Fruit fly (Drosophila melanogaster) whole organism, adult: ENCODE data around the gene TwdlK.

Experiments
- CG11617 ChIP-seq: fragments of 200-800 bp; sonication (Bioruptor generic); optimal IDR thresholded peaks from 2 replicates; lab custom pipeline; 2017; ENCODE audit warnings: mild to moderate bottlenecking, missing biosample characterization, missing genetic modification reagents, missing genetic modification characterization
- CG12768 ChIP-seq: fragments of 200-800 bp; sonication (Bioruptor generic); optimal IDR thresholded peaks from 2 replicates; lab custom pipeline; 2017; ENCODE audit warnings: missing biosample characterization, missing genetic modification characterization, mild to moderate bottlenecking, moderate library complexity, missing genetic modification reagents
- CG14711 ChIP-seq: fragments of 200-800 bp; sonication (Bioruptor generic); optimal IDR thresholded peaks from 2 replicates; lab custom pipeline; 2018; ENCODE audit warnings: missing biosample characterization, mild to moderate bottlenecking, missing genetic modification characterization, moderate library complexity
- CG1620 ChIP-seq: fragments of 200-800 bp; sonication (Bioruptor generic); optimal IDR thresholded peaks from 2 replicates; lab custom pipeline; 2016; ENCODE audit warnings: missing biosample characterization, missing genetic modification characterization
- CG33017 ChIP-seq: fragments of 200-800 bp; sonication (Bioruptor generic); optimal IDR thresholded peaks from 2 replicates; lab custom pipeline; 2018; ENCODE audit warnings: missing biosample characterization, mild to moderate bottlenecking, missing genetic modification characterization, moderate library complexity
- CG5204 ChIP-seq: fragments of 200-800 bp; sonication (Bioruptor generic); optimal IDR thresholded peaks from 2 replicates; lab custom pipeline; 2016; ENCODE audit warnings: missing biosample characterization, missing genetic modification characterization
- CG7045 ChIP-seq: fragments of 200-800 bp; sonication (Bioruptor generic); optimal IDR thresholded peaks from 2 replicates; lab custom pipeline; 2017; ENCODE audit warnings: missing biosample characterization, mild to moderate bottlenecking, missing genetic modification characterization
- CG7101 ChIP-seq: fragments of 200-800 bp; sonication (Bioruptor generic); optimal IDR thresholded peaks from 2 replicates; lab custom pipeline; 2018; ENCODE audit warnings: missing biosample characterization, mild to moderate bottlenecking, missing genetic modification characterization, moderate library complexity
- Clk ChIP-seq: fragments of 200-800 bp; sonication (Bioruptor generic); optimal IDR thresholded peaks from 2 replicates; lab custom pipeline; 2017; ENCODE audit warnings: missing biosample characterization, missing genetic modification characterization
- Crg-1 ChIP-seq: fragments of 200-800 bp; sonication (Bioruptor generic); optimal IDR thresholded peaks from 2 replicates; lab custom pipeline; 2016; ENCODE audit warnings: missing biosample characterization, missing genetic modification characterization
- Hr96 ChIP-seq: fragments of 200-800 bp; sonication (Bioruptor generic); optimal IDR thresholded peaks from 2 replicates; lab custom pipeline; 2016; ENCODE audit warnings: missing biosample characterization, missing genetic modification characterization
- Mnt ChIP-seq: fragments of 200-800 bp; sonication (Bioruptor generic); optimal IDR thresholded peaks from 2 replicates; lab custom pipeline; 2016; ENCODE audit warnings: missing biosample characterization, mild to moderate bottlenecking, missing genetic modification characterization
- bab1 ChIP-seq: fragments of 200-800 bp; sonication (Bioruptor generic); optimal IDR thresholded peaks from 3 replicates; lab custom pipeline; 2019; ENCODE audit warnings: missing biosample characterization, mild to moderate bottlenecking, missing genetic modification characterization, moderate library complexity
- cic ChIP-seq: fragments of 200-800 bp; sonication (Bioruptor generic); optimal IDR thresholded peaks from 2 replicates; lab custom pipeline; 2017; ENCODE audit warnings: missing biosample characterization, mild to moderate bottlenecking, missing genetic modification characterization, moderate library complexity
- cnc ChIP-seq, 2 experiments: fragments of >200 bp; optimal IDR thresholded peaks; 2 replicates each; lab custom pipeline; 2017
- kay ChIP-seq: fragments of 200-800 bp; sonication (Bioruptor generic); peaks from one replicate; lab custom pipeline; 2016; ENCODE audit warnings: missing biosample characterization, missing genetic modification characterization, borderline replicate concordance
- ovo ChIP-seq: fragments of 200-800 bp; sonication (Bioruptor generic); optimal IDR thresholded peaks from 2 replicates; lab custom pipeline; 2016; ENCODE audit warnings: missing biosample characterization, missing genetic modification characterization
- pad ChIP-seq: fragments of 200-800 bp; sonication (Bioruptor generic); optimal IDR thresholded peaks from 3 replicates; lab custom pipeline; 2017; ENCODE audit warnings: missing biosample characterization, missing genetic modification characterization, mild to moderate bottlenecking, moderate library complexity, missing genetic modification reagents
- tj ChIP-seq: fragments of 200-800 bp; sonication (Bioruptor generic); optimal IDR thresholded peaks from 3 replicates; lab custom pipeline; 2017; ENCODE audit warnings: missing biosample characterization, mild to moderate bottlenecking, missing genetic modification characterization, moderate library complexity
- toe ChIP-seq: fragments of 200-800 bp; sonication (Bioruptor generic); optimal IDR thresholded peaks from 2 replicates; lab custom pipeline; 2016; ENCODE audit warnings: missing biosample characterization, missing genetic modification characterization

The TwdlK gene

dm6 chr3R:26628624-26629023, at the start of gene TwdlK:
TwdlK (minus strand) TSS chr3R:26628724.
- TF ChIP-seq Clk (no peak), bab1 (GFP tag; lab: Kevin White, UChicago) (no peak), CG7101 (tag; lab: Kevin White, UChicago) (no peak), Mnt (GFP tag; lab: Kevin White, UChicago) (no peak), pad (no peak), CG1620 (GFP tag; lab: Kevin White, UChicago) (no peak), kay (GFP tag; lab: Kevin White, UChicago) (no peak)

dm6 chr3R:26671525-26672132, 43.1 kb upstream of the TwdlK start:
- TF ChIP-seq toe (no peak), CG11617 (GFP tag; lab: Kevin White, UChicago) (no peak), CG14711 (no peak), ovo (GFP tag; lab: Kevin White, UChicago) (no peak), Clk (no peak), cnc (optimal IDR thresholded peaks at IDR 0.05; lab: Kevin White, UChicago) (no peak), CG5204 (GFP tag; lab: Kevin White, UChicago) (peak; percentile 16), CG33017 (no peak), cic (GFP tag; lab: Kevin White, UChicago) (no peak), CG7045 (GFP tag; lab: Kevin White, UChicago) (peak; percentile 34), Hr96 (GFP tag; lab: Kevin White, UChicago) (no peak), kay (GFP tag; lab: Kevin White, UChicago) (no peak), Mnt (GFP tag; lab: Kevin White, UChicago) (no peak), pad (no peak), CG1620 (GFP tag; lab: Kevin White, UChicago) (no peak), CG7101 (tag; lab: Kevin White, UChicago) (no peak), CG12768 (GFP tag; lab: Kevin White, UChicago) (peak; percentile 0), bab1 (GFP tag; lab: Kevin White, UChicago) (no peak), Crg-1 (no peak)

- no peak for TF ChIP-seq CG11617 (GFP tag; lab: Kevin White, UChicago)
- TF ChIP-seq CG33017, result no peak
- no peak for TF ChIP-seq CG5204 (GFP tag; lab: Kevin White, UChicago)
- TF ChIP-seq kay (GFP tag; lab: Kevin White, UChicago), result no peak
Measured at dm6 chr3R:26670277-26670676, 41.8 kb upstream of the TwdlK start.

dm6 chr3R:26656140-26656539, 27.6 kb upstream of the TwdlK start, which contains the start of gene Tb:
Tb (plus strand) TSS chr3R:26656440.
- TF ChIP-seq toe, result no peak
- no peak for TF ChIP-seq cnc (optimal IDR thresholded peaks at IDR 0.05; lab: Kevin White, UChicago)
- no peak for TF ChIP-seq tj (GFP tag; lab: Kevin White, UChicago)
- TF ChIP-seq CG14711, result no peak
- TF ChIP-seq Crg-1, result no peak
- no peak for TF ChIP-seq Clk
- no peak for TF ChIP-seq CG1620 (GFP tag; lab: Kevin White, UChicago)
- no peak for TF ChIP-seq ovo (GFP tag; lab: Kevin White, UChicago)
- no peak for TF ChIP-seq pad

- no peak for TF ChIP-seq pad
- no peak for TF ChIP-seq CG11617 (GFP tag; lab: Kevin White, UChicago)
- no peak for TF ChIP-seq cnc (optimal IDR thresholded peaks at IDR 0.05; lab: Kevin White, UChicago)
- no peak for TF ChIP-seq CG7045 (GFP tag; lab: Kevin White, UChicago)
- TF ChIP-seq CG12768 (GFP tag; lab: Kevin White, UChicago), result no peak
Measured at dm6 chr3R:26655416-26655945, 27.0 kb upstream of the TwdlK start.

- TF ChIP-seq bab1 (GFP tag; lab: Kevin White, UChicago) (no peak), kay (GFP tag; lab: Kevin White, UChicago) (no peak), CG12768 (GFP tag; lab: Kevin White, UChicago) (no peak), CG5204 (GFP tag; lab: Kevin White, UChicago) (no peak), CG7101 (tag; lab: Kevin White, UChicago) (no peak), CG1620 (GFP tag; lab: Kevin White, UChicago) (no peak), cic (GFP tag; lab: Kevin White, UChicago) (no peak), CG11617 (GFP tag; lab: Kevin White, UChicago) (no peak), CG33017 (no peak), CG7045 (GFP tag; lab: Kevin White, UChicago) (no peak), Hr96 (GFP tag; lab: Kevin White, UChicago) (no peak), Mnt (GFP tag; lab: Kevin White, UChicago) (no peak), ovo (GFP tag; lab: Kevin White, UChicago) (no peak), Crg-1 (no peak), pad (no peak), cnc (optimal IDR thresholded peaks at IDR 0.05; lab: Kevin White, UChicago) (no peak)
Measured at dm6 chr3R:26654594-26654993, 26.1 kb upstream of the TwdlK start.

dm6 chr3R:26639503-26640075, 11.1 kb upstream of the TwdlK start, which contains the start of gene TwdlD:
TwdlD (plus strand) TSS chr3R:26640025.
- no peak for TF ChIP-seq CG14711
- no peak for TF ChIP-seq CG5204 (GFP tag; lab: Kevin White, UChicago)
- no peak for TF ChIP-seq ovo (GFP tag; lab: Kevin White, UChicago)
- no peak for TF ChIP-seq CG12768 (GFP tag; lab: Kevin White, UChicago)
- no peak for TF ChIP-seq CG11617 (GFP tag; lab: Kevin White, UChicago)
- no peak for TF ChIP-seq Hr96 (GFP tag; lab: Kevin White, UChicago)
- TF ChIP-seq Crg-1, result no peak
- no peak for TF ChIP-seq kay (GFP tag; lab: Kevin White, UChicago)
- no peak for TF ChIP-seq bab1 (GFP tag; lab: Kevin White, UChicago)
- no peak for TF ChIP-seq toe
- no peak for TF ChIP-seq CG7101 (tag; lab: Kevin White, UChicago)
- TF ChIP-seq CG33017, result no peak
- TF ChIP-seq cnc (optimal IDR thresholded peaks at IDR 0.05; lab: Kevin White, UChicago), result no peak
- no peak for TF ChIP-seq tj (GFP tag; lab: Kevin White, UChicago)
- no peak for TF ChIP-seq CG1620 (GFP tag; lab: Kevin White, UChicago)
- no peak for TF ChIP-seq cic (GFP tag; lab: Kevin White, UChicago)
- TF ChIP-seq CG7045 (GFP tag; lab: Kevin White, UChicago), result no peak
- TF ChIP-seq pad, result no peak
